Worm (Caenorhabditis elegans) whole organism, L2 larva: ENCODE data around the gene F38E1.3.

Experiments used
- blmp-1 ChIP-seq: sonication (generic microtip); optimal IDR thresholded peaks from 2 replicates; lab custom pipeline; 2017; ENCODE audit warnings: missing genetic modification characterization, mild to moderate bottlenecking, missing compliant biosample characterization, antibody characterized with exemption, moderate library complexity; ENCODE audit not compliant: insufficient read depth
- lin-11 ChIP-seq: fragments of 150-350 bp; sonication (generic microtip); optimal IDR thresholded peaks from 2 replicates; lab custom pipeline; 2014; ENCODE audit warnings: missing biosample characterization, missing genetic modification characterization, inconsistent platforms, mixed read lengths
- nhr-77 ChIP-seq: fragments of 150-350 bp; optimal IDR thresholded peaks from 2 replicates; lab custom pipeline; 2014; ENCODE audit warnings: missing biosample characterization, missing genetic modification characterization

DNA sequence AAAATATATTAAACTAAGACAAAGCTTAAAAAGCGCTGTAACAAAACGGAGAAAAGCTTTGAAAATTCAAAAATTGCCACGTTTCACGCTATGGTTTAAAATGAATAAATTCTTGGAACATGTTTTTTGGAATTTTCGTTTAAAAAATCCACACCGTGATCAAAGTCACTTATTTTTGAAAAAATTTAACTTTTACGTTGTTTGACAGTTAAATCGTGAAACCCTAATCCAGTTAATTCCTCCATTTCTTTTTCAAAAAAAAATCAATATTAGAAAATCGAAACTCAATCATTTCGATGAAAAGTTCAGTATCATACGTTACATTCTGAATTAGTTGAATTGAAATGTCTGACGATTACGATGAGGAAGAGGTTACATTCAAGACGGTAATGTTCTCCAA lies at the start of gene F38E1.3:
- TF ChIP-seq nhr-77 (tag; lab: Kevin White, UChicago) (no peak), blmp-1 (tag; lab: Kevin White, UChicago) (no peak), lin-11 (tag; lab: Kevin White, UChicago) (no peak)
